Worm (Caenorhabditis elegans): ENCODE measurements around the gene F17A2.16.
"Not testable (repeated sequence)": the region's sequence is repeated elsewhere in the genome, so short reads cannot be mapped to it uniquely, and the experiment has no call there.

Gene F17A2.16

DNA sequence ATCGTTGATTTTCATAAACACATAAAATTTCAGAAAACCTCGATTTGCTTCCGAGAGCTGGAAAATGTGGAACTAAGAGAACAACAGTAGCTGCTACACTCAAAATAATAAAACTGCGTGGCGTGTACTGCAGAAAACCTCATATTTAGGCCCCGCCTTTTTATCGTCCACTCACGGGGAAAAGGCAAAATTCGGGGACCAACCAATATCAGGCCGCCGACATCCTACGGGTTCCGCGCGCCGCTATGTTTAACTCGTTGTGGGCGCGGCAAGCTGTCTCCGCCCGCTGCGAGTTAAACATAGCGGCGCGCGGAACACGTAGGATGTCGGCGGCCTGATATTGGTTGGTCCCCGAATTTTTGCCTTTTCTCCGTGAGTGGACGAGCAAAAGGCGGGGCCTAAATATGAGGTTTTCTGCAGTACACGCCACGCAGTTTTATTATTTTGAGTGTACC lies at the start of gene F17A2.16:
TSS of gene F17A2.16 (plus strand) at position 405 of the 455 bp plus-strand sequence.
- not testable (repeated sequence) for TF ChIP-seq aly-1 (tag; optimal IDR thresholded peaks at IDR 0.05); hmbx-1 (tag; optimal IDR thresholded peaks at IDR 0.05); sea-1 (GFP tag; conservative IDR thresholded peaks at IDR 0.05)

DNA sequence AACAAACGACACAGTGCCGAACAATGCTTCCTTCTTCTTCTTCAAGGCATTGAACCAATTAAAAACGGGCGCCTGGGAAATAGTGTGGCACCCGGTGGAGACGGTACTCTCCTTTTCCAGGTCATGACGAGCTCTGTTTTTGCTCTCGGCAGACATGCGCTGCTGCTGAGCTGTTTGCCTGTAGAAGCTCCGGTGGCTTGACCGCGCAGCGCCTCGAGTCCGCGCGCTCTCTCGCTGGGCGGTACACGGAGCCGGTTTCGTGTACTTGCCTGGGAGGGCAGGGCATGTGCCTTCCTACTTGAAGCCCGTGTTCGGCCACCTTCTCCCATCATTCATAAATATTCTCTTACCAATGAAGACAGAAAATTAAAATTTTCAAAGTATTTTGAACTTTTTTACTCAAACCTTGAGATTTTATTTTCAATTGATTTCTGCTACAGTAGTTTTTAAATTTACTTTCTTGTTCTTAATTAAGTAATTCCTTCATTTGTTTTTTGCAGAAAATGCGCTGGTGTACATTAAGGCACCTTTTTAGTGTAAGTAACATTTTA lies 47.8 kb upstream of the F17A2.16 start, which contains the start of gene E01G6.1:
TSS of gene E01G6.1 (plus strand) at position 501 of the 551 bp plus-strand sequence.
- TF ChIP-seq ets-7 (tag; optimal IDR thresholded peaks at IDR 0.05) (no peak), F13C5.2 (tag; optimal IDR thresholded peaks at IDR 0.05) (no peak), pes-1 (GFP tag; IDR thresholded peaks at IDR 0.05) (no peak), hnd-1 (tag; optimal IDR thresholded peaks at IDR 0.05) (no peak), B0310.2 (tag; optimal IDR thresholded peaks at IDR 0.05) (no peak), ama-1 (optimal IDR thresholded peaks at IDR 0.05) (no peak), ceh-13 (GFP tag; optimal IDR thresholded peaks at IDR 0.05) (no peak), ceh-36 (tag; optimal IDR thresholded peaks at IDR 0.05) (no peak), sea-1 (GFP tag; conservative IDR thresholded peaks at IDR 0.05) (no peak), flt-1 (GFP tag; IDR thresholded peaks at IDR 0.05) (no peak), tbx-37 (GFP tag; conservative IDR thresholded peaks at IDR 0.05) (no peak), hmbx-1 (tag; optimal IDR thresholded peaks at IDR 0.05) (no peak), tra-4 (tag; optimal IDR thresholded peaks at IDR 0.05) (no peak), aly-1 (tag; optimal IDR thresholded peaks at IDR 0.05) (no peak), hmg-4 (GFP tag; optimal IDR thresholded peaks at IDR 0.05) (no peak)

DNA sequence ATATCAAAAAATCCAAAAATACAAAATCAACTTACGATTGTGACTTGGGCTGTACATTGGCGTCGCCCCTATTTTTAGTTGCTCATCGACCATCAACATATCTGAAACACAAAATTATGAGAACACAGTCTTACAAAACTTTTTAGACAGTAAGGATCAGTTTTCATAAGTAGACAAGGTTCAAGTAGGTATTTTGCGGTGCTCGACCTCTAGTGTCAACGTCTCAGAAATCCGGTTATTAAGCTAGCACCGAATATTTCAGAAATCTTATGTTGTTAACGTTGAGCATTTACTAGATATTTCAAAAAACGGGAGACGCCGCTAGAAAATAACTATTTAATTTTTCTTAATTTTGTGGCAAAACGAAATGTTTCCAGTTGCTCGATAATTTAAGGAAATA lies 37.4 kb upstream of the F17A2.16 start, which contains the start of gene otpl-8:
TSS of gene otpl-8 (minus strand) at position 101 of the 400 bp plus-strand sequence.
- TF ChIP-seq scrt-1 (GFP tag; IDR thresholded peaks at IDR 0.05), result no peak
- TF ChIP-seq flt-1 (GFP tag; IDR thresholded peaks at IDR 0.05), result no peak
- TF ChIP-seq ets-7 (tag; optimal IDR thresholded peaks at IDR 0.05), result no peak
- no peak for TF ChIP-seq ceh-36 (tag; optimal IDR thresholded peaks at IDR 0.05)
- TF ChIP-seq ama-1 (optimal IDR thresholded peaks at IDR 0.05), result no peak

DNA sequence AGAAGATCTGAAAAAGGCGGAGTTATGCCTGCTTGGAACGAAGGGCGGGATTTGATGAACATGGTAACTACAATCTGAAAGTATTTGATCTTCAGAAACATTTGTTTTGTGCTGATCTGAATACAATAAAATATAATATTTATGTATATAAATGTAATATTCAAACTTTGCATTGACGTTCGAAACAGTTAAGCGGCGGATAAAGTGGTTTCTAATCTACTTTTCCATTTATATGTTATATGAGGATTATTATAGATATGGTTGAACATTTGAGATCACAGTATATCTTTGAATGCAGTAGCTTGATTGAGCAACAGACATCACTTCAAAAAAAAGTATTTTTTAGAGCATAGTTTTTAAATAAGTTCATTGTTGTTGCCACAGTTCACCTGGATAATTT lies 34.4 kb upstream of the F17A2.16 start, which contains the start of gene H19J13.2:
TSS of gene H19J13.2 (minus strand) at position 101 of the 400 bp plus-strand sequence.
- TF ChIP-seq aly-1 (tag; optimal IDR thresholded peaks at IDR 0.05) (no peak), ama-1 (optimal IDR thresholded peaks at IDR 0.05) (no peak), tbx-37 (GFP tag; conservative IDR thresholded peaks at IDR 0.05) (no peak), ceh-36 (tag; optimal IDR thresholded peaks at IDR 0.05) (no peak), scrt-1 (GFP tag; IDR thresholded peaks at IDR 0.05) (no peak), tbx-11 (GFP tag; IDR thresholded peaks at IDR 0.05) (no peak), pes-1 (GFP tag; IDR thresholded peaks at IDR 0.05) (no peak), flt-1 (GFP tag; IDR thresholded peaks at IDR 0.05) (no peak), B0310.2 (tag; optimal IDR thresholded peaks at IDR 0.05) (no peak), F13C5.2 (tag; optimal IDR thresholded peaks at IDR 0.05) (no peak), sea-1 (GFP tag; conservative IDR thresholded peaks at IDR 0.05) (no peak), tra-4 (tag; optimal IDR thresholded peaks at IDR 0.05) (no peak), ceh-13 (GFP tag; optimal IDR thresholded peaks at IDR 0.05) (no peak), ets-7 (tag; optimal IDR thresholded peaks at IDR 0.05) (no peak), hnd-1 (tag; optimal IDR thresholded peaks at IDR 0.05) (no peak), hmbx-1 (tag; optimal IDR thresholded peaks at IDR 0.05) (no peak), hmg-4 (GFP tag; optimal IDR thresholded peaks at IDR 0.05) (no peak)

DNA sequence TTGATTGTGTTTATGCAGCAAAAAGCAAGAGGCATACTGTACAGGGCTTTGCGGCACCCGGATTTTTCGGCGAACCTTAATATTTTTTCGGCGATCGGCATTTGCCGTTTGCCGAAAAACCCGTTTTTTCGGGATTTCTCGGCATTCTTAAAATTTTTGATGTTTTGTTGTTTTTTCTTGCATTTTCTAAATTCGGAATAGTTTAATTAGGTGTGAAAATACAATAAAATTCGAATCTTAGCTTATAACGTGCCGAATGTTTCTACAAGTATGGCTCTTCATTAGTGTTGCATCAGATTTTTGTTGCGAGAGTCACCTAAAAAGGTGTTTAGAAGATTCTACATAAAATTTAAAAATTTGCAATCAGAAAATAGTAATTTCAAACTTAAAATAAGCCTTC lies 32.7 kb upstream of the F17A2.16 start, which contains the start of gene C04B4.6:
TSS of gene C04B4.6 (minus strand) at position 101 of the 400 bp plus-strand sequence.
- TF ChIP-seq sea-1 (GFP tag; conservative IDR thresholded peaks at IDR 0.05) (no peak), B0310.2 (tag; optimal IDR thresholded peaks at IDR 0.05) (no peak), F13C5.2 (tag; optimal IDR thresholded peaks at IDR 0.05) (no peak), tbx-37 (GFP tag; conservative IDR thresholded peaks at IDR 0.05) (no peak), tra-4 (tag; optimal IDR thresholded peaks at IDR 0.05) (no peak), ceh-13 (GFP tag; optimal IDR thresholded peaks at IDR 0.05) (no peak), flt-1 (GFP tag; IDR thresholded peaks at IDR 0.05) (no peak), aly-1 (tag; optimal IDR thresholded peaks at IDR 0.05) (no peak), hmbx-1 (tag; optimal IDR thresholded peaks at IDR 0.05) (no peak), ama-1 (optimal IDR thresholded peaks at IDR 0.05) (no peak), ets-7 (tag; optimal IDR thresholded peaks at IDR 0.05) (no peak), hnd-1 (tag; optimal IDR thresholded peaks at IDR 0.05) (no peak), scrt-1 (GFP tag; IDR thresholded peaks at IDR 0.05) (no peak), tbx-11 (GFP tag; IDR thresholded peaks at IDR 0.05) (no peak), pes-1 (GFP tag; IDR thresholded peaks at IDR 0.05) (no peak), ceh-36 (tag; optimal IDR thresholded peaks at IDR 0.05) (no peak), hmg-4 (GFP tag; optimal IDR thresholded peaks at IDR 0.05) (no peak)

DNA sequence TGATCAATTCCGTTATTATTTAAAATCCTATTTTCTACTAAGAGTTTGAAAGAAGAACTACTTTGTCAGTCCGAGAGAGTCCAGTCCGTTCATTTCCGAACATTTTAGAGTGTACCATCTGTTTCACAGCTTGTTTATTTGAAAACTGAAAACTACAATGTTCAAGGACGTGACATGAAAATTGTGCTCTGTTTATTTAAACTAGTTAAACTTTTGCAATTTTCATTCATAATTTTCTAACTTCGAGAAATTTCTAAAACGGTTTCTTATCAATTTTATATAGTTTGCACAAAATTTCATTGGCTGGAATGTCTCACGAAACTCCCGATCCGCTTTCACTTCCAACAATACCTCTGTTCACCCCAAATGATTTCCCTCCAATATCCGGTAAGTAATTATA lies 27.8 kb upstream of the F17A2.16 start, which contains the start of gene C04B4.1:
TSS of gene C04B4.1 (plus strand) at position 301 of the 400 bp plus-strand sequence.
- TF ChIP-seq B0310.2 (tag; optimal IDR thresholded peaks at IDR 0.05), result no peak
- no peak for TF ChIP-seq flt-1 (GFP tag; IDR thresholded peaks at IDR 0.05)
- no peak for TF ChIP-seq hmg-4 (GFP tag; optimal IDR thresholded peaks at IDR 0.05)
- no peak for TF ChIP-seq ets-7 (tag; optimal IDR thresholded peaks at IDR 0.05)
- no peak for TF ChIP-seq aly-1 (tag; optimal IDR thresholded peaks at IDR 0.05)
- no peak for TF ChIP-seq pes-1 (GFP tag; IDR thresholded peaks at IDR 0.05)
- no peak for TF ChIP-seq F13C5.2 (tag; optimal IDR thresholded peaks at IDR 0.05)
- TF ChIP-seq hmbx-1 (tag; optimal IDR thresholded peaks at IDR 0.05), result no peak
- no peak for TF ChIP-seq ama-1 (optimal IDR thresholded peaks at IDR 0.05)
- TF ChIP-seq ceh-13 (GFP tag; optimal IDR thresholded peaks at IDR 0.05), result no peak
- TF ChIP-seq tra-4 (tag; optimal IDR thresholded peaks at IDR 0.05), result no peak
- TF ChIP-seq scrt-1 (GFP tag; IDR thresholded peaks at IDR 0.05), result no peak

DNA sequence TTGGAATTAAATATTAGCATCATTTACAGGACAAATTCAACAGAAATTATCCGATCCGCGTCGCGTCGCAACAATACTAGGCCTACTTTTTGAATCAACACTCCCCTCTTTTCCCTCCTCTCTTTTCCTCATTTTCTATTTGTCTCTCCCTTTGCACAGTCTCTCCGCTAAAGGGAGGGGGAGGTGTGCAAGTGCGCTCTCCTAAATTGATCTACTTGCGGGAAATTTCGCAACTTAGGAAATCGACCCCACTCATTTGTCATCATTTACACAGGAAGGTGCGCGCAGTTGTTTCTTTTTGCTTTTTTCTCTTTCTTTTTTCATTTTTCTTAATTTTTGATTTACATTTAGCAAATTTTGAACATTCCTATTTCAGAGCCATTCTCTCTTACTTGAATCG lies 25.3 kb upstream of the F17A2.16 start, which contains the start of gene C04B4.2:
TSS of gene C04B4.2 (plus strand) at position 371 of the 400 bp plus-strand sequence.
- TF ChIP-seq B0310.2 (tag; optimal IDR thresholded peaks at IDR 0.05), result no peak
- TF ChIP-seq tbx-37 (GFP tag; conservative IDR thresholded peaks at IDR 0.05), result no peak
- TF ChIP-seq hmg-4 (GFP tag; optimal IDR thresholded peaks at IDR 0.05), result no peak
- TF ChIP-seq hmbx-1 (tag; optimal IDR thresholded peaks at IDR 0.05), result no peak
- TF ChIP-seq scrt-1 (GFP tag; IDR thresholded peaks at IDR 0.05), result no peak
- TF ChIP-seq pes-1 (GFP tag; IDR thresholded peaks at IDR 0.05), result no peak
- no peak for TF ChIP-seq hnd-1 (tag; optimal IDR thresholded peaks at IDR 0.05)
- TF ChIP-seq F13C5.2 (tag; optimal IDR thresholded peaks at IDR 0.05), result no peak
- TF ChIP-seq aly-1 (tag; optimal IDR thresholded peaks at IDR 0.05), result no peak
- TF ChIP-seq flt-1 (GFP tag; IDR thresholded peaks at IDR 0.05), result no peak
- TF ChIP-seq tbx-11 (GFP tag; IDR thresholded peaks at IDR 0.05), result no peak
- TF ChIP-seq sea-1 (GFP tag; conservative IDR thresholded peaks at IDR 0.05), result no peak
- no peak for TF ChIP-seq ceh-13 (GFP tag; optimal IDR thresholded peaks at IDR 0.05)
- no peak for TF ChIP-seq ama-1 (optimal IDR thresholded peaks at IDR 0.05)
- no peak for TF ChIP-seq tra-4 (tag; optimal IDR thresholded peaks at IDR 0.05)
